Worm (Caenorhabditis elegans) whole organism, mixed stage, embryonic: ENCODE results near the gene C50H2.4.

Experiments
- ceh-39 ChIP-seq: fragments of 150-350 bp; optimal IDR thresholded peaks from 2 replicates; lab custom pipeline; 2014; ENCODE audit warnings: missing biosample characterization, missing genetic modification characterization
- sptf-1 ChIP-seq: sonication (generic microtip); optimal IDR thresholded peaks from 2 replicates; lab custom pipeline; 2017; ENCODE audit warnings: mild to moderate bottlenecking, missing genetic modification characterization, moderate library complexity, missing compliant biosample characterization

ce11 chrV:9958231-9958630 is 41.5 kb downstream of the C50H2.4 start, which contains the start of gene anmt-3:
- TF ChIP-seq sptf-1 (tag; lab: Kevin White, UChicago) (no peak), ceh-39 (no peak)
